Worm (Caenorhabditis elegans): ENCODE data around the gene K12H6.5.

- TF ChIP-seq tab-1 (GFP tag; IDR thresholded peaks at IDR 0.05) (no peak), ztf-29 (GFP tag; IDR thresholded peaks at IDR 0.05) (no peak), flt-1 (GFP tag; IDR thresholded peaks at IDR 0.05) (no peak), T22C8.4 (GFP tag; IDR thresholded peaks at IDR 0.05) (no peak), cog-1 (tag; optimal IDR thresholded peaks at IDR 0.05) (no peak), ref-1 (GFP tag; conservative IDR thresholded peaks at IDR 0.05) (no peak), ztf-23 (GFP tag; IDR thresholded peaks at IDR 0.05) (no peak), med-1 (GFP tag; optimal IDR thresholded peaks at IDR 0.05; ENCODE audit: insufficient read depth) (no peak), klf-2 (GFP tag; conservative IDR thresholded peaks at IDR 0.05) (no peak)
These were observed 11.0 kb downstream of the K12H6.5 start for ce11 chrII:2815017-2815416.
